Worm (Caenorhabditis elegans) whole organism, L4 larva: ENCODE results near the gene F07C6.3.

ENCODE experiments used
- F37D6.2 ChIP-seq: sonication (generic microtip); optimal IDR thresholded peaks from 2 replicates; lab custom pipeline; 2016; ENCODE audit warnings: mild to moderate bottlenecking, missing genetic modification characterization, missing compliant biosample characterization
- F49E8.2 ChIP-seq: sonication (generic microtip); optimal IDR thresholded peaks from 2 replicates; lab custom pipeline; 2016; ENCODE audit warnings: missing compliant biosample characterization, mild to moderate bottlenecking, missing genetic modification characterization, borderline replicate concordance
- Y5F2A.4 ChIP-seq: fragments of 200-800 bp; sonication (Bioruptor generic); optimal IDR thresholded peaks from 2 replicates; lab custom pipeline; 2018; ENCODE audit warnings: mild to moderate bottlenecking, missing genetic modification characterization, missing compliant biosample characterization
- ama-1 ChIP-seq: fragments of 150-350 bp; optimal IDR thresholded peaks from 2 replicates; lab custom pipeline; 2014; ENCODE audit warnings: inconsistent platforms, mixed read lengths
- ceh-28 ChIP-seq: fragments of 150-350 bp; optimal IDR thresholded peaks from 2 replicates; lab custom pipeline; 2014; ENCODE audit warnings: missing biosample characterization, missing genetic modification reagents, missing genetic modification characterization
- dve-1 ChIP-seq: sonication (generic microtip); optimal IDR thresholded peaks from 2 replicates; lab custom pipeline; 2017; ENCODE audit warnings: antibody characterized with exemption, mild to moderate bottlenecking, missing genetic modification characterization, missing compliant biosample characterization; ENCODE audit not compliant: insufficient read depth
- hlh-30 ChIP-seq: sonication (generic microtip); optimal IDR thresholded peaks from 2 replicates; lab custom pipeline; 2017; ENCODE audit warnings: antibody characterized with exemption, mild to moderate bottlenecking, missing genetic modification characterization, missing compliant biosample characterization; ENCODE audit not compliant: insufficient read depth
- lin-15B ChIP-seq: fragments of 150-350 bp; sonication (generic microtip); optimal IDR thresholded peaks from 3 replicates; lab custom pipeline; 2014; ENCODE audit warnings: missing biosample characterization, missing genetic modification characterization
- nhr-237 ChIP-seq: sonication (generic microtip); optimal IDR thresholded peaks from 2 replicates; lab custom pipeline; 2017; ENCODE audit warnings: missing biosample characterization, missing genetic modification characterization
- nhr-25 ChIP-seq: sonication (generic microtip); optimal IDR thresholded peaks from 2 replicates; lab custom pipeline; 2017; ENCODE audit warnings: missing genetic modification characterization, mild to moderate bottlenecking, missing compliant biosample characterization, antibody characterized with exemption, moderate library complexity, borderline replicate concordance; ENCODE audit not compliant: insufficient read depth
- pha-4 ChIP-seq, 2 experiments: fragments of 150-350 bp in 1 of 2; fragments of 200-800 bp in 1 of 2; sonication (Bioruptor generic) in 1 of 2; IDR thresholded peaks in 1 of 2; optimal IDR thresholded peaks in 1 of 2; 2 replicates each; pipeline versions ENCODE4 v1.3.6 to Lab custom; 2014 to 2022; ENCODE audit warnings: missing genetic modification characterization in 2 of 2, missing genetic modification reagents in 2 of 2, missing biosample characterization in 1 of 2, missing compliant biosample characterization in 1 of 2

- no peak for TF ChIP-seq nhr-25 (tag; lab: Kevin White, UChicago)
- TF ChIP-seq lin-15B: no peak
- TF ChIP-seq F49E8.2 (tag; lab: Kevin White, UChicago): no peak
- no peak for TF ChIP-seq ama-1
- TF ChIP-seq F37D6.2: no peak
- no peak for TF ChIP-seq hlh-30
- TF ChIP-seq Y5F2A.4 (GFP tag; lab: Kevin White, UChicago): no peak
- TF ChIP-seq nhr-237 (tag; lab: Kevin White, UChicago): no peak
- no peak for TF ChIP-seq ceh-28 (tag; lab: Kevin White, UChicago)
- no peak for TF ChIP-seq pha-4 (GFP tag; IDR thresholded peaks at IDR 0.05; lab: Robert Waterston, UW)
- TF ChIP-seq pha-4 (tag; optimal IDR thresholded peaks at IDR 0.05; lab: Kevin White, UChicago): no peak
- no peak for TF ChIP-seq dve-1 (tag; lab: Kevin White, UChicago)
Observed at ce11 chrIV:12754170-12754569, 34.9 kb upstream of the F07C6.3 start.
